Fruit fly (Drosophila melanogaster): Measurements from ENCODE around the gene CG12375.
A peak's percentile ranks its signal among the peaks of the same experiment; 100 is the strongest.

Gene CG12375

DNA sequence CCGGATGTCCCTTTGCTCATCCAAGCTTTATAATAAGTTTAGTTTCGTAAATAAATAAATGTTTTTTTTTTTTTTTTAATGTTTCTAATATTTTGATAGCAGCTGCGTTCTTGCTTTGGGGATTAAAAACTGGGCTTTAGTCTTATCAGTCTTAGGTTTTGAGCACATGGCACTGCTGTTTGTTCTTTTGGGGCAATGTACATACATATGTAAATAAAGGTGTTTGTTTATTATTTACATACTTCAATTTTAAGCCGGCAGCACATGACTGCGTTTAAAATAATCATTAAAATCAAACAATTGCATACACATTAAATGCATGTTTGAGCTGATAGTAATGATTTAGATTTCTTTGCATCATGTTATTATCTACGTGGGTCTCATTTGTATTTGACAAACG is 37.5 kb upstream of the CG12375 start (continued):
- TF ChIP-seq HmgD (GFP tag; optimal IDR thresholded peaks at IDR 0.05) (no peak), Hsf (GFP tag; optimal IDR thresholded peaks at IDR 0.05) (peak; percentile 45), ken (GFP tag; IDR thresholded peaks at IDR 0.05) (peak; percentile 57; the same call in 1 of the 3 replicates), Dip3 (GFP tag; optimal IDR thresholded peaks at IDR 0.05) (no peak), Sry-β (GFP tag; optimal IDR thresholded peaks at IDR 0.05) (peak; percentile 76), phol (tag; optimal IDR thresholded peaks at IDR 0.05) (peak; percentile 35), wdn (GFP tag; IDR thresholded peaks at IDR 0.05) (no peak), CG17802 (tag; optimal IDR thresholded peaks at IDR 0.05) (peak; percentile 37), chm (GFP tag; IDR thresholded peaks at IDR 0.05) (peak; percentile 92; the same call in 1 of the 2 replicates), CG1603 (tag; optimal IDR thresholded peaks at IDR 0.05) (peak; percentile 87), CG34422 (GFP tag; IDR thresholded peaks at IDR 0.05) (no peak; the same call in 2 of the 3 replicates), NK7.1 (GFP tag; optimal IDR thresholded peaks at IDR 0.05) (peak; percentile 65), CG3065 (GFP tag; optimal IDR thresholded peaks at IDR 0.05) (peak; percentile 59), fu2 (GFP tag; optimal IDR thresholded peaks at IDR 0.05) (no peak), CG2889 (GFP tag; IDR thresholded peaks at IDR 0.05) (no peak), gce (GFP tag; IDR thresholded peaks at IDR 0.05) (peak; percentile 76; the same call in 2 of the 3 replicates), Sry-δ (GFP tag; optimal IDR thresholded peaks at IDR 0.05) (peak; percentile 31), Dek (tag; optimal IDR thresholded peaks at IDR 0.05) (peak; percentile 48), run (tag; optimal IDR thresholded peaks at IDR 0.05) (no peak), CG2120 (GFP tag; optimal IDR thresholded peaks at IDR 0.05) (peak; percentile 17), CG8478 (optimal IDR thresholded peaks at IDR 0.05) (no peak), Atf-2 (GFP tag; optimal IDR thresholded peaks at IDR 0.05) (peak; percentile 65), Hmr (GFP tag; optimal IDR thresholded peaks at IDR 0.05) (peak; percentile 81), CG3407 (GFP tag; optimal IDR thresholded peaks at IDR 0.05) (peak; percentile 96), lilli (GFP tag; optimal IDR thresholded peaks at IDR 0.05) (peak; percentile 45), bbx (GFP tag; IDR thresholded peaks at IDR 0.05; ENCODE audit: partially characterized antibody) (no peak), CG7357 (GFP tag; IDR thresholded peaks at IDR 0.05) (no peak), CG30431 (GFP tag; optimal IDR thresholded peaks at IDR 0.05) (peak; percentile 70), CG15696 (tag; optimal IDR thresholded peaks at IDR 0.05) (peak; percentile 92), CG17328 (GFP tag; IDR thresholded peaks at IDR 0.05) (peak; percentile 66), pfk (GFP tag; optimal IDR thresholded peaks at IDR 0.05) (peak; percentile 68), CTCF (GFP tag; optimal IDR thresholded peaks at IDR 0.05) (peak; percentile 40), jumu (GFP tag; optimal IDR thresholded peaks at IDR 0.05) (peak; percentile 20), CG10267 (tag; optimal IDR thresholded peaks at IDR 0.05) (peak; percentile 54), HHEX (GFP tag; optimal IDR thresholded peaks at IDR 0.05) (peak; percentile 83), Dref (GFP tag; IDR thresholded peaks at IDR 0.05) (no peak), da (GFP tag; optimal IDR thresholded peaks at IDR 0.05) (no peak), CG13287 (GFP tag; IDR thresholded peaks at IDR 0.05; ENCODE audit: partially characterized antibody) (no peak), zen2 (GFP tag; IDR thresholded peaks at IDR 0.05; ENCODE audit: partially characterized antibody) (no peak), CG6254 (GFP tag; optimal IDR thresholded peaks at IDR 0.05) (peak; percentile 90), pho (GFP tag; optimal IDR thresholded peaks at IDR 0.05) (no peak), CG12769 (tag; optimal IDR thresholded peaks at IDR 0.05) (peak; percentile 35), CG18619 (GFP tag; optimal IDR thresholded peaks at IDR 0.05) (peak; percentile 82), CG17829 (tag; optimal IDR thresholded peaks at IDR 0.05) (peak; percentile 61), vnd (GFP tag; IDR thresholded peaks at IDR 0.05; ENCODE audit: partially characterized antibody) (no peak), CG4617 (GFP tag; optimal IDR thresholded peaks at IDR 0.05; ENCODE audit: borderline replicate concordance) (peak; percentile 39), cato (GFP tag; optimal IDR thresholded peaks at IDR 0.05; ENCODE audit: borderline replicate concordance) (peak; percentile 43), CG4854 (GFP tag; optimal IDR thresholded peaks at IDR 0.05) (peak; percentile 72), CG17568 (GFP tag; optimal IDR thresholded peaks at IDR 0.05) (peak; percentile 92), Oaz (GFP tag; IDR thresholded peaks at IDR 0.05) (no peak), nau (GFP tag; optimal IDR thresholded peaks at IDR 0.05) (peak; percentile 88)
